Fruit fly (Drosophila melanogaster) Kc167 (cell line): Measurements from ENCODE around the gene CG15812.

Source experiments
- Sin3A ChIP-seq: fragments of >200 bp; optimal IDR thresholded peaks from 2 replicates; lab custom pipeline; 2018; ENCODE audit warnings: missing external identifiers
- h ChIP-seq: fragments of >200 bp; optimal IDR thresholded peaks from 3 replicates; lab custom pipeline; 2018; ENCODE audit warnings: missing external identifiers
- psq ChIP-seq: fragments of >200 bp; optimal IDR thresholded peaks from 2 replicates; lab custom pipeline; 2017; ENCODE audit warnings: missing external identifiers
- ttk ChIP-seq: sonication (Bioruptor generic); optimal IDR thresholded peaks from 2 replicates; lab custom pipeline; 2017; ENCODE audit warnings: missing external identifiers

DNA sequence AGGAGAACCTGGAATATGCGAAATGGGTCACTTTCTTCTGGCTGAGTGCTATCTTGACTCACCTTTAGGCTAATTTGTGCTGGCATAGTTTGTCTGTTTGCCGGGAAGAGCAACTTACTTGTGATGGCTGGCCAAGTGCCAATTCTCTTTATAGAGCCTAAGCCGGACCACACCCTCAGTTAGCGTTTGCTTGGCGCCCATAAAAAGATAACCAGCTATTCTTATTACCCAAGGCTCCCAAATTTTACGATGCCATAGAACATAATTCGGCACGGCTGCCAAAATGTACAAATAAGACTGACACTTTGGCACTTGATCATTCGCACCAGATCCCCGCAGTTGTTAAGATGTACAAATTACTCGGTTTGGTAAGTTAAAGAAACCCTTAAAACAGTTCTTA is 29.9 kb downstream of the CG15812 start, which contains the start of the genes CG42525 and CG14958:
- TF ChIP-seq psq (lab: Kevin White, UChicago) (no peak), Sin3A (no peak), h (no peak), ttk (lab: Kevin White, UChicago) (no peak)
